Fruit fly (Drosophila melanogaster) whole organism, prepupa: Measurements from ENCODE around the gene eIF3d1.

ENCODE experiments used
- Blimp-1 ChIP-seq: fragments of 200-800 bp; sonication (Bioruptor generic); optimal IDR thresholded peaks from 3 replicates; lab custom pipeline; 2017; ENCODE audit warnings: missing biosample characterization, missing genetic modification characterization, mild to moderate bottlenecking, moderate library complexity, missing genetic modification reagents
- CG10631 ChIP-seq: fragments of 200-800 bp; sonication (Bioruptor generic); optimal IDR thresholded peaks from 2 replicates; lab custom pipeline; 2016; ENCODE audit warnings: missing biosample characterization, missing genetic modification characterization
- CG10669 ChIP-seq: fragments of 200-800 bp; sonication (Bioruptor generic); optimal IDR thresholded peaks from 3 replicates; lab custom pipeline; 2018; ENCODE audit warnings: missing biosample characterization, mild to moderate bottlenecking, missing genetic modification characterization, moderate library complexity
- CG11762 ChIP-seq: fragments of 200-800 bp; sonication (Bioruptor generic); optimal IDR thresholded peaks from 3 replicates; lab custom pipeline; 2016; ENCODE audit warnings: missing biosample characterization, missing genetic modification characterization; ENCODE audit not compliant: insufficient read depth
- CG11902 ChIP-seq: fragments of 200-800 bp; sonication (Bioruptor generic); optimal IDR thresholded peaks from 3 replicates; lab custom pipeline; 2016; ENCODE audit warnings: missing biosample characterization, missing genetic modification characterization
- CG15336 ChIP-seq: fragments of 200-800 bp; sonication (Bioruptor generic); IDR thresholded peaks from 2 replicates; pipeline ENCODE4 v1.3.6; 2022; ENCODE audit warnings: missing biosample characterization, missing genetic modification characterization
- CG1621 ChIP-seq: fragments of 200-800 bp; sonication (Bioruptor generic); optimal IDR thresholded peaks from 3 replicates; lab custom pipeline; 2018; ENCODE audit warnings: missing biosample characterization, mild to moderate bottlenecking, missing genetic modification characterization
- CG16779 ChIP-seq: fragments of 200-800 bp; sonication (Bioruptor generic); optimal IDR thresholded peaks from 3 replicates; lab custom pipeline; 2017; ENCODE audit warnings: missing biosample characterization, mild to moderate bottlenecking, missing genetic modification characterization
- CG3032 ChIP-seq: fragments of 200-800 bp; optimal IDR thresholded peaks from 2 replicates; lab custom pipeline; 2019; ENCODE audit warnings: missing biosample characterization, mild to moderate bottlenecking, missing genetic modification characterization, moderate library complexity
- CG31627 ChIP-seq: fragments of 200-800 bp; sonication (Bioruptor generic); optimal IDR thresholded peaks from 3 replicates; lab custom pipeline; 2016; ENCODE audit warnings: missing biosample characterization, missing genetic modification characterization
- CG34406 ChIP-seq: fragments of 200-800 bp; sonication (Bioruptor generic); optimal IDR thresholded peaks from 3 replicates; lab custom pipeline; 2016; ENCODE audit warnings: missing biosample characterization, missing genetic modification characterization
- CG3919 ChIP-seq: fragments of 200-800 bp; sonication (Bioruptor generic); optimal IDR thresholded peaks from 3 replicates; lab custom pipeline; 2016; ENCODE audit warnings: missing biosample characterization, missing genetic modification characterization
- CG4318 ChIP-seq: fragments of 200-800 bp; sonication (Bioruptor generic); optimal IDR thresholded peaks from 3 replicates; lab custom pipeline; 2017; ENCODE audit warnings: missing biosample characterization, mild to moderate bottlenecking, missing genetic modification characterization
- CG6163 ChIP-seq: fragments of 200-800 bp; sonication (Bioruptor generic); IDR thresholded peaks from 3 replicates; pipeline ENCODE4 v1.3.6; 2022; ENCODE audit warnings: missing biosample characterization, missing genetic modification characterization
- CG6276 ChIP-seq: fragments of 200-800 bp; sonication (Bioruptor generic); optimal IDR thresholded peaks from 2 replicates; lab custom pipeline; 2017; ENCODE audit warnings: missing biosample characterization, mild to moderate bottlenecking, missing genetic modification characterization
- CG6792 ChIP-seq: fragments of 200-800 bp; sonication (Bioruptor generic); optimal IDR thresholded peaks from 3 replicates; lab custom pipeline; 2016; ENCODE audit warnings: missing biosample characterization, missing genetic modification characterization
- CG6808 ChIP-seq: fragments of 200-800 bp; sonication (Bioruptor generic); optimal IDR thresholded peaks from 3 replicates; lab custom pipeline; 2017; ENCODE audit warnings: missing biosample characterization, missing genetic modification characterization, mild to moderate bottlenecking, moderate library complexity, missing genetic modification reagents
- CG6854 ChIP-seq: fragments of 200-800 bp; sonication (Bioruptor generic); optimal IDR thresholded peaks from 2 replicates; lab custom pipeline; 2017; ENCODE audit warnings: missing biosample characterization, mild to moderate bottlenecking, missing genetic modification characterization
- CG7368 ChIP-seq: fragments of 200-800 bp; sonication (Bioruptor generic); optimal IDR thresholded peaks from 3 replicates; lab custom pipeline; 2016; ENCODE audit warnings: missing biosample characterization, missing genetic modification characterization
- CG8119 ChIP-seq: fragments of 200-800 bp; sonication (Bioruptor generic); IDR thresholded peaks from 3 replicates; pipeline ENCODE4 v1.3.6; 2022; ENCODE audit warnings: missing biosample characterization, missing genetic modification characterization
- CG8319 ChIP-seq: fragments of 200-800 bp; sonication (Bioruptor generic); optimal IDR thresholded peaks from 3 replicates; lab custom pipeline; 2016; ENCODE audit warnings: missing biosample characterization, missing genetic modification characterization
- CG9139 ChIP-seq: fragments of 200-800 bp; sonication (Bioruptor generic); optimal IDR thresholded peaks from 3 replicates; lab custom pipeline; 2017; ENCODE audit warnings: missing biosample characterization, mild to moderate bottlenecking, missing genetic modification characterization
- Eip75B ChIP-seq: fragments of 200-800 bp; sonication (Bioruptor generic); optimal IDR thresholded peaks from 3 replicates; lab custom pipeline; 2016; ENCODE audit warnings: missing biosample characterization, missing genetic modification characterization
- Eip78C ChIP-seq: fragments of 200-800 bp; sonication (Bioruptor generic); peaks from one replicate; lab custom pipeline; 2016; ENCODE audit warnings: missing biosample characterization, missing genetic modification characterization
- Eip93F ChIP-seq: fragments of 200-800 bp; sonication (Bioruptor generic); optimal IDR thresholded peaks from 2 replicates; lab custom pipeline; 2016; ENCODE audit warnings: missing biosample characterization, mild to moderate bottlenecking, missing genetic modification characterization
- Ets96B ChIP-seq: fragments of 200-800 bp; optimal IDR thresholded peaks from 2 replicates; lab custom pipeline; 2019; ENCODE audit warnings: missing biosample characterization, mild to moderate bottlenecking, missing genetic modification characterization, moderate library complexity
- Gug ChIP-seq: fragments of 200-800 bp; sonication (Bioruptor generic); IDR thresholded peaks from 2 replicates; pipeline ENCODE4 v1.3.6; 2022; ENCODE audit warnings: missing biosample characterization, missing genetic modification characterization
- Hr38 ChIP-seq: sonication (Bioruptor generic); optimal IDR thresholded peaks from 2 replicates; lab custom pipeline; 2016; ENCODE audit warnings: missing biosample characterization, missing genetic modification characterization
- Hr39 ChIP-seq: fragments of 200-800 bp; sonication (Bioruptor generic); optimal IDR thresholded peaks from 2 replicates; lab custom pipeline; 2016; ENCODE audit warnings: missing biosample characterization, missing genetic modification characterization
- Hr4 ChIP-seq: fragments of 200-800 bp; sonication (Bioruptor generic); optimal IDR thresholded peaks from 3 replicates; lab custom pipeline; 2016; ENCODE audit warnings: missing biosample characterization, missing genetic modification characterization
- Lpt ChIP-seq: fragments of 200-800 bp; sonication (Bioruptor generic); optimal IDR thresholded peaks from 3 replicates; lab custom pipeline; 2016; ENCODE audit warnings: missing biosample characterization, missing genetic modification characterization
- Met ChIP-seq: fragments of 200-800 bp; sonication (Bioruptor generic); optimal IDR thresholded peaks from 3 replicates; lab custom pipeline; 2016; ENCODE audit warnings: missing biosample characterization, missing genetic modification characterization
- OdsH ChIP-seq: fragments of 200-800 bp; sonication (Bioruptor generic); optimal IDR thresholded peaks from 3 replicates; lab custom pipeline; 2016; ENCODE audit warnings: missing biosample characterization, missing genetic modification characterization
- Sox102F ChIP-seq: fragments of 200-800 bp; sonication (Bioruptor generic); optimal IDR thresholded peaks from 2 replicates; lab custom pipeline; 2016; ENCODE audit warnings: missing biosample characterization, mild to moderate bottlenecking, missing genetic modification characterization
- Sox14 ChIP-seq: fragments of 200-800 bp; sonication (Bioruptor generic); optimal IDR thresholded peaks from 3 replicates; lab custom pipeline; 2016; ENCODE audit warnings: missing biosample characterization, missing genetic modification characterization
- Sox15 ChIP-seq: fragments of 200-800 bp; sonication (Bioruptor generic); optimal IDR thresholded peaks from 3 replicates; lab custom pipeline; 2016; ENCODE audit warnings: missing biosample characterization, missing genetic modification characterization
- achi ChIP-seq: fragments of 200-800 bp; sonication (Bioruptor generic); optimal IDR thresholded peaks from 3 replicates; lab custom pipeline; 2016; ENCODE audit warnings: missing biosample characterization, missing genetic modification characterization
- acj6 ChIP-seq: fragments of 200-800 bp; sonication (Bioruptor generic); optimal IDR thresholded peaks from 3 replicates; lab custom pipeline; 2016; ENCODE audit warnings: missing biosample characterization, missing genetic modification characterization
- cyc ChIP-seq: fragments of 200-800 bp; sonication (Bioruptor generic); optimal IDR thresholded peaks from 3 replicates; lab custom pipeline; 2016; ENCODE audit warnings: missing biosample characterization, missing genetic modification characterization
- dac ChIP-seq: fragments of 200-800 bp; sonication (Bioruptor generic); optimal IDR thresholded peaks from 2 replicates; lab custom pipeline; 2017; ENCODE audit warnings: missing biosample characterization, mild to moderate bottlenecking, missing genetic modification characterization
- dsx ChIP-seq: fragments of 200-800 bp; optimal IDR thresholded peaks from 3 replicates; lab custom pipeline; 2019; ENCODE audit warnings: missing biosample characterization, mild to moderate bottlenecking, missing genetic modification characterization, moderate library complexity; ENCODE audit not compliant: poor library complexity, severe bottlenecking
- eg ChIP-seq: fragments of 200-800 bp; sonication (Bioruptor generic); IDR thresholded peaks from 3 replicates; pipeline ENCODE4 v1.3.6; 2022; ENCODE audit warnings: missing biosample characterization, missing genetic modification characterization
- fd59A ChIP-seq: fragments of 200-800 bp; sonication (Bioruptor generic); optimal IDR thresholded peaks from 2 replicates; lab custom pipeline; 2017; ENCODE audit warnings: missing biosample characterization, mild to moderate bottlenecking, missing genetic modification characterization, missing genetic modification reagents
- fd85E ChIP-seq: fragments of 200-800 bp; sonication (Bioruptor generic); optimal IDR thresholded peaks from 3 replicates; lab custom pipeline; 2016; ENCODE audit warnings: missing biosample characterization, missing genetic modification characterization
- fkh ChIP-seq: fragments of 200-800 bp; sonication (Bioruptor generic); optimal IDR thresholded peaks from 3 replicates; lab custom pipeline; 2017; ENCODE audit warnings: missing biosample characterization, mild to moderate bottlenecking, missing genetic modification characterization, moderate library complexity
- lz ChIP-seq: fragments of 200-800 bp; sonication (Bioruptor generic); optimal IDR thresholded peaks from 3 replicates; lab custom pipeline; 2016; ENCODE audit warnings: missing biosample characterization, missing genetic modification characterization
- pdm3 ChIP-seq: fragments of 200-800 bp; sonication (Bioruptor generic); optimal IDR thresholded peaks from 3 replicates; lab custom pipeline; 2016; ENCODE audit warnings: missing biosample characterization, missing genetic modification characterization
- salr ChIP-seq, 2 experiments: fragments of 200-800 bp; sonication (Bioruptor generic); optimal IDR thresholded peaks; 3 replicates each; lab custom pipeline; 2016 to 2018; ENCODE audit warnings: missing biosample characterization in 2 of 2, missing genetic modification characterization in 2 of 2, mild to moderate bottlenecking in 1 of 2
- spab ChIP-seq: fragments of 200-800 bp; sonication (Bioruptor generic); optimal IDR thresholded peaks from 2 replicates; lab custom pipeline; 2017; ENCODE audit warnings: missing biosample characterization, mild to moderate bottlenecking, missing genetic modification characterization, missing genetic modification reagents
- svp ChIP-seq: fragments of 200-800 bp; sonication (Bioruptor generic); peaks from one replicate; lab custom pipeline; 2016; ENCODE audit warnings: missing biosample characterization, missing genetic modification characterization
- topi ChIP-seq: fragments of 200-800 bp; sonication (Bioruptor generic); optimal IDR thresholded peaks from 3 replicates; lab custom pipeline; 2016; ENCODE audit warnings: missing biosample characterization, missing genetic modification characterization
- vri ChIP-seq: fragments of 200-800 bp; sonication (Bioruptor generic); optimal IDR thresholded peaks from 3 replicates; lab custom pipeline; 2016; ENCODE audit warnings: missing biosample characterization, mild to moderate bottlenecking, missing genetic modification characterization

Gene eIF3d1

DNA sequence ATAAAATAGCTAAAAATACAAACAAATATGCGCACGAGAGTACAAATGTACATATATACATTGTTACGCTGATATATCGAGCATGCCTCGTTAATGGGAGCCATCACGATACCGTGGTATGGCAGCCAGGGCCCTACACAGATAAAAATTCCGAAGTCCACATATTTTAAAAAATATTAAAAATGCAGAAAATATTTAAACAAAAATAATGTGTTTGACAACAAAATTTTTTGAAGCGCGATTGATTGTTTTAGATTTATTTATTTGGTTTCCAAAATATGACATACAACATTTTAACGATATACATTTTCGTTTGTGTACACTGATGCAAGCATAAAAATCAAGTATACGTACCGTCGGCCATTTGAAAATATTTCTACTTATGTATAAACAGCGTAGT, 46.9 kb downstream of the eIF3d1 start:
- TF ChIP-seq topi (GFP tag; lab: Kevin White, UChicago) (peak; percentile 62), CG6276 (GFP tag; lab: Kevin White, UChicago) (peak; percentile 75), Blimp-1 (GFP tag; lab: Kevin White, UChicago) (no peak), CG16779 (tag; lab: Kevin White, UChicago) (peak; percentile 4), lz (GFP tag; lab: Kevin White, UChicago) (peak; percentile 59), CG10669 (peak; percentile 55), Ets96B (peak; percentile 62), CG10631 (peak; percentile 60), dsx (GFP tag; lab: Kevin White, UChicago) (peak; percentile 47), spab (peak; percentile 23), Sox102F (peak; percentile 69), CG31627 (GFP tag; lab: Kevin White, UChicago) (peak; percentile 58), CG6163 (GFP tag; lab: Robert Waterston, UW) (peak; percentile 78), Eip93F (no peak), Lpt (GFP tag; lab: Kevin White, UChicago) (peak; percentile 47), Met (peak; percentile 68), Hr39 (GFP tag; lab: Kevin White, UChicago) (peak; percentile 65), CG34406 (peak; percentile 61), salr (GFP tag; optimal IDR thresholded peaks at IDR 0.05; lab: Kevin White, UChicago) (peak in 1 of 2 experiments; percentile 70), eg (GFP tag; lab: Robert Waterston, UW) (peak; percentile 86), CG8319 (GFP tag; lab: Kevin White, UChicago) (peak; percentile 43), Gug (GFP tag; lab: Robert Waterston, UW) (peak; percentile 81), Sox14 (GFP tag; lab: Kevin White, UChicago) (peak; percentile 66), Hr38 (GFP tag; lab: Kevin White, UChicago) (no peak), CG3032 (tag; lab: Kevin White, UChicago) (peak; percentile 54), CG6792 (GFP tag; lab: Kevin White, UChicago) (peak; percentile 61), CG6808 (GFP tag; lab: Kevin White, UChicago) (peak; percentile 61), Eip78C (GFP tag; lab: Kevin White, UChicago) (peak; percentile 93), CG8119 (GFP tag; lab: Robert Waterston, UW) (peak; percentile 82), CG4318 (GFP tag; lab: Kevin White, UChicago) (peak; percentile 33), CG15336 (GFP tag; lab: Robert Waterston, UW) (peak; percentile 85), Eip75B (peak; percentile 67), CG7368 (GFP tag; lab: Kevin White, UChicago) (peak; percentile 46), CG11762 (GFP tag; lab: Kevin White, UChicago) (peak; percentile 5), Sox15 (GFP tag; lab: Kevin White, UChicago) (peak; percentile 43), OdsH (peak; percentile 76), Hr4 (GFP tag; lab: Kevin White, UChicago) (peak; percentile 80), fd85E (GFP tag; lab: Kevin White, UChicago) (peak; percentile 20), svp (GFP tag; lab: Kevin White, UChicago) (peak; percentile 84), achi (GFP tag; lab: Kevin White, UChicago) (peak; percentile 69), CG11902 (GFP tag; lab: Kevin White, UChicago) (peak; percentile 33), CG6854 (GFP tag; lab: Kevin White, UChicago) (no peak), pdm3 (GFP tag; lab: Kevin White, UChicago) (peak; percentile 74), cyc (peak; percentile 52), CG9139 (no peak), vri (GFP tag; lab: Kevin White, UChicago) (peak; percentile 50), CG1621 (tag; lab: Kevin White, UChicago) (peak; percentile 16), dac (peak; percentile 8), fd59A (peak; percentile 20), CG3919 (GFP tag; lab: Kevin White, UChicago) (peak; percentile 65), fkh (peak; percentile 54), acj6 (GFP tag; lab: Kevin White, UChicago) (peak; percentile 63)
